Fruit fly (Drosophila melanogaster) whole organism, embryonic: ENCODE measurements around the gene Eip75B.

Experiments used
- Atf-2 ChIP-seq: fragments of 200-800 bp; sonication (Bioruptor generic); optimal IDR thresholded peaks from 2 replicates; lab custom pipeline; 2016; ENCODE audit warnings: missing biosample characterization, missing genetic modification characterization
- B-H1 ChIP-seq: fragments of 200-800 bp; sonication (Bioruptor generic); IDR thresholded peaks from 3 replicates; pipeline ENCODE4 v1.3.6; 2022; ENCODE audit warnings: missing biosample characterization, missing genetic modification characterization
- BEAF-32 ChIP-seq: fragments of 200-800 bp; sonication (Bioruptor generic); optimal IDR thresholded peaks from 3 replicates; lab custom pipeline; 2017; ENCODE audit warnings: missing biosample characterization, missing genetic modification characterization, mild to moderate bottlenecking, moderate library complexity, missing genetic modification reagents
- Bgb ChIP-seq: fragments of 200-800 bp; sonication (Bioruptor generic); IDR thresholded peaks from 2 replicates; pipeline ENCODE4 v1.3.6; 2022; ENCODE audit warnings: missing biosample characterization, missing genetic modification characterization; ENCODE audit not compliant: partially characterized antibody
- CG1024 ChIP-seq: fragments of 200-800 bp; sonication (Bioruptor generic); IDR thresholded peaks from 2 replicates; pipeline ENCODE4 v1.3.6; 2022; ENCODE audit warnings: missing biosample characterization, missing genetic modification characterization
- CG10274 ChIP-seq: fragments of 200-800 bp; sonication (Bioruptor generic); optimal IDR thresholded peaks from 3 replicates; lab custom pipeline; 2017; ENCODE audit warnings: missing biosample characterization, mild to moderate bottlenecking, missing genetic modification characterization
- CG10321 ChIP-seq: fragments of 200-800 bp; sonication (Bioruptor generic); IDR thresholded peaks from 2 replicates; pipeline ENCODE4 v1.3.6; 2022; ENCODE audit warnings: missing biosample characterization, missing genetic modification characterization
- CG11560 ChIP-seq: fragments of 200-800 bp; sonication (Bioruptor generic); IDR thresholded peaks from 3 replicates; pipeline ENCODE4 v1.3.6; 2022; ENCODE audit warnings: missing biosample characterization, missing genetic modification characterization
- CG12155 ChIP-seq: fragments of 200-800 bp; sonication (Bioruptor generic); optimal IDR thresholded peaks from 3 replicates; lab custom pipeline; 2016; ENCODE audit warnings: missing biosample characterization, missing genetic modification characterization
- CG13123 ChIP-seq: fragments of 200-800 bp; sonication (Bioruptor generic); optimal IDR thresholded peaks from 2 replicates; lab custom pipeline; 2016; ENCODE audit warnings: missing biosample characterization, missing genetic modification characterization
- CG15479 ChIP-seq: fragments of 200-800 bp; sonication (Bioruptor generic); optimal IDR thresholded peaks from 3 replicates; lab custom pipeline; 2019; ENCODE audit warnings: missing biosample characterization, mild to moderate bottlenecking, missing genetic modification characterization, moderate library complexity
- CG15696 ChIP-seq: fragments of 200-800 bp; sonication (Bioruptor generic); optimal IDR thresholded peaks from 2 replicates; lab custom pipeline; 2019; ENCODE audit warnings: missing biosample characterization, mild to moderate bottlenecking, missing genetic modification characterization, moderate library complexity
- CG17186 ChIP-seq: fragments of 200-800 bp; sonication (Bioruptor generic); optimal IDR thresholded peaks from 3 replicates; lab custom pipeline; 2017; ENCODE audit warnings: missing biosample characterization, missing genetic modification reagents, missing genetic modification characterization
- CG17612 ChIP-seq: fragments of 200-800 bp; sonication (Bioruptor generic); IDR thresholded peaks from 2 replicates; pipeline ENCODE4 v1.3.6; 2022; ENCODE audit warnings: missing biosample characterization, missing genetic modification characterization
- CG1832 ChIP-seq: fragments of 200-800 bp; sonication (Bioruptor generic); optimal IDR thresholded peaks from 2 replicates; lab custom pipeline; 2017; ENCODE audit warnings: missing biosample characterization, mild to moderate bottlenecking, missing genetic modification characterization, inconsistent platforms
- CG2116 ChIP-seq: fragments of 200-800 bp; sonication (Bioruptor generic); optimal IDR thresholded peaks from 3 replicates; lab custom pipeline; 2018; ENCODE audit warnings: missing biosample characterization, mild to moderate bottlenecking, missing genetic modification characterization
- CG2712 ChIP-seq: fragments of 200-800 bp; optimal IDR thresholded peaks from 3 replicates; lab custom pipeline; 2019; ENCODE audit warnings: missing biosample characterization, mild to moderate bottlenecking, missing genetic modification characterization, moderate library complexity
- CG2875 ChIP-seq: fragments of 200-800 bp; sonication (Bioruptor generic); optimal IDR thresholded peaks from 2 replicates; lab custom pipeline; 2017; ENCODE audit warnings: missing biosample characterization, mild to moderate bottlenecking, missing genetic modification characterization, missing genetic modification reagents
- CG31441 ChIP-seq: fragments of 200-800 bp; sonication (Bioruptor generic); IDR thresholded peaks from 2 replicates; pipeline ENCODE4 v1.3.6; 2022; ENCODE audit warnings: missing biosample characterization, missing genetic modification characterization
- CG34376 ChIP-seq: fragments of 200-800 bp; sonication (Bioruptor generic); optimal IDR thresholded peaks from 2 replicates; lab custom pipeline; 2018; ENCODE audit warnings: missing biosample characterization, mild to moderate bottlenecking, missing genetic modification characterization
- CG4424 ChIP-seq: fragments of 200-800 bp; sonication (Bioruptor generic); optimal IDR thresholded peaks from 3 replicates; lab custom pipeline; 2016; ENCODE audit warnings: missing biosample characterization, missing genetic modification characterization
- CG4707 ChIP-seq: fragments of 200-800 bp; sonication (Bioruptor generic); optimal IDR thresholded peaks from 2 replicates; lab custom pipeline; 2018; ENCODE audit warnings: missing biosample characterization, mild to moderate bottlenecking, missing genetic modification characterization, moderate library complexity
- CG7556 ChIP-seq: fragments of 200-800 bp; sonication (Bioruptor generic); optimal IDR thresholded peaks from 2 replicates; lab custom pipeline; 2017; ENCODE audit warnings: missing biosample characterization, mild to moderate bottlenecking, missing genetic modification characterization
- Chrac-16 ChIP-seq: fragments of 200-800 bp; sonication (Bioruptor generic); optimal IDR thresholded peaks from 3 replicates; lab custom pipeline; 2016; ENCODE audit warnings: missing biosample characterization, missing genetic modification characterization
- D19A ChIP-seq: fragments of 200-800 bp; optimal IDR thresholded peaks from 3 replicates; lab custom pipeline; 2019; ENCODE audit warnings: missing biosample characterization, mild to moderate bottlenecking, missing genetic modification characterization, moderate library complexity
- Dp ChIP-seq: fragments of 200-800 bp; sonication (Bioruptor generic); optimal IDR thresholded peaks from 2 replicates; lab custom pipeline; 2018; ENCODE audit warnings: missing biosample characterization, mild to moderate bottlenecking, missing genetic modification characterization, moderate library complexity
- ERR ChIP-seq: fragments of 200-800 bp; sonication (Bioruptor generic); optimal IDR thresholded peaks from 2 replicates; lab custom pipeline; 2016; ENCODE audit warnings: missing biosample characterization, missing genetic modification characterization
- Mad ChIP-seq: fragments of 200-800 bp; sonication (Bioruptor generic); optimal IDR thresholded peaks from 2 replicates; lab custom pipeline; 2016; ENCODE audit warnings: missing biosample characterization, missing genetic modification characterization
- Myb ChIP-seq: fragments of 200-800 bp; sonication (Bioruptor generic); optimal IDR thresholded peaks from 2 replicates; lab custom pipeline; 2016; ENCODE audit warnings: missing biosample characterization, missing genetic modification characterization
- NC2α ChIP-seq: fragments of 200-800 bp; sonication (Bioruptor generic); optimal IDR thresholded peaks from 2 replicates; lab custom pipeline; 2016; ENCODE audit warnings: missing biosample characterization, missing genetic modification characterization
- Nf-YB ChIP-seq: fragments of 200-800 bp; sonication (Bioruptor generic); optimal IDR thresholded peaks from 3 replicates; lab custom pipeline; 2019; ENCODE audit warnings: missing biosample characterization, mild to moderate bottlenecking, missing genetic modification characterization, moderate library complexity
- Rx ChIP-seq: fragments of 200-800 bp; sonication (Bioruptor generic); IDR thresholded peaks from 2 replicates; pipeline ENCODE4 v1.3.6; 2022; ENCODE audit warnings: missing biosample characterization, missing genetic modification characterization
- Sin3A ChIP-seq: fragments of >200 bp; optimal IDR thresholded peaks from 2 replicates; lab custom pipeline; 2018
- Spps ChIP-seq: fragments of 200-800 bp; sonication (Bioruptor generic); optimal IDR thresholded peaks from 2 replicates; lab custom pipeline; 2018; ENCODE audit warnings: missing biosample characterization, mild to moderate bottlenecking, missing genetic modification characterization
- Trl ChIP-seq, 3 experiments: fragments of >200 bp in 2 of 3; fragments of 200-800 bp in 1 of 3; sonication (Bioruptor generic) in 1 of 3; optimal IDR thresholded peaks; 2 replicates in 1 of 3; 3 replicates in 2 of 3; lab custom pipeline; 2016 to 2017; ENCODE audit warnings: missing biosample characterization in 1 of 3, missing genetic modification characterization in 1 of 3
- btn ChIP-seq: fragments of 200-800 bp; sonication (Bioruptor generic); optimal IDR thresholded peaks from 2 replicates; lab custom pipeline; 2016; ENCODE audit warnings: missing biosample characterization, missing genetic modification characterization
- cad ChIP-seq: fragments of >200 bp; optimal IDR thresholded peaks from 2 replicates; lab custom pipeline; 2017; ENCODE audit warnings: missing biosample characterization, missing genetic modification characterization
- caup ChIP-seq: fragments of 200-800 bp; sonication (Bioruptor generic); optimal IDR thresholded peaks from 3 replicates; lab custom pipeline; 2017; ENCODE audit warnings: missing biosample characterization, mild to moderate bottlenecking, missing genetic modification characterization, moderate library complexity; ENCODE audit not compliant: severe bottlenecking
- danr ChIP-seq: fragments of 200-800 bp; sonication (Bioruptor generic); IDR thresholded peaks from 2 replicates; pipeline ENCODE4 v1.3.6; 2022; ENCODE audit warnings: missing biosample characterization, missing genetic modification characterization
- hb ChIP-seq: fragments of 200-800 bp; sonication (Bioruptor generic); IDR thresholded peaks from 3 replicates; pipeline ENCODE4 v1.3.6; 2022; ENCODE audit warnings: missing biosample characterization, missing genetic modification characterization; ENCODE audit not compliant: partially characterized antibody
- jing ChIP-seq: fragments of 200-800 bp; sonication (Bioruptor generic); optimal IDR thresholded peaks from 2 replicates; lab custom pipeline; 2018; ENCODE audit warnings: missing biosample characterization, mild to moderate bottlenecking, missing genetic modification characterization
- lbe ChIP-seq: fragments of 200-800 bp; sonication (Bioruptor generic); optimal IDR thresholded peaks from 2 replicates; lab custom pipeline; 2016; ENCODE audit warnings: missing biosample characterization, mild to moderate bottlenecking, missing genetic modification characterization
- nom ChIP-seq: fragments of 200-800 bp; sonication (Bioruptor generic); optimal IDR thresholded peaks from 2 replicates; lab custom pipeline; 2017; ENCODE audit warnings: missing biosample characterization, missing genetic modification characterization, mild to moderate bottlenecking, moderate library complexity, missing genetic modification reagents
- oc ChIP-seq: fragments of 200-800 bp; sonication (Bioruptor generic); optimal IDR thresholded peaks from 2 replicates; lab custom pipeline; 2018; ENCODE audit warnings: missing biosample characterization, mild to moderate bottlenecking, missing genetic modification characterization, moderate library complexity
- peb ChIP-seq: fragments of 200-800 bp; sonication (Bioruptor generic); IDR thresholded peaks from 2 replicates; pipeline ENCODE4 v1.3.6; 2022; ENCODE audit warnings: missing biosample characterization, missing genetic modification characterization
- pros ChIP-seq: fragments of 200-800 bp; sonication (Bioruptor generic); optimal IDR thresholded peaks from 3 replicates; lab custom pipeline; 2019; ENCODE audit warnings: missing biosample characterization, mild to moderate bottlenecking, missing genetic modification characterization, moderate library complexity
- row ChIP-seq: fragments of 200-800 bp; sonication (Bioruptor generic); IDR thresholded peaks from 3 replicates; pipeline ENCODE4 v1.3.6; 2022; ENCODE audit warnings: missing biosample characterization, missing genetic modification characterization
- sqz ChIP-seq: fragments of 200-800 bp; sonication (Bioruptor generic); optimal IDR thresholded peaks from 3 replicates; lab custom pipeline; 2018; ENCODE audit warnings: missing biosample characterization, mild to moderate bottlenecking, missing genetic modification characterization
- ssp ChIP-seq: fragments of 200-800 bp; sonication (Bioruptor generic); IDR thresholded peaks from 2 replicates; pipeline ENCODE4 v1.3.6; 2022; ENCODE audit warnings: missing biosample characterization, missing genetic modification characterization
- ttk ChIP-seq: fragments of 200-800 bp; sonication (Bioruptor generic); IDR thresholded peaks from 2 replicates; pipeline ENCODE4 v2.1.2; 2022; ENCODE audit warnings: missing biosample characterization, missing genetic modification characterization
- wdn ChIP-seq: fragments of 200-800 bp; sonication (Bioruptor generic); IDR thresholded peaks from 2 replicates; pipeline ENCODE4 v1.3.6; 2022; ENCODE audit warnings: missing biosample characterization, missing genetic modification characterization
- zfh2 ChIP-seq: fragments of 200-800 bp; sonication (Bioruptor generic); optimal IDR thresholded peaks from 2 replicates; lab custom pipeline; 2016; ENCODE audit warnings: missing biosample characterization, missing genetic modification characterization

The Eip75B gene

dm6 chr3L:17993269-17993668 is 71.2 kb downstream of the Eip75B start (continued):
- TF ChIP-seq CG15696 (peak; percentile 41), CG31441 (GFP tag; lab: Robert Waterston, UW) (no peak), Trl (optimal IDR thresholded peaks at IDR 0.05; lab: Kevin White, UChicago) (peak; percentile 9 to 39), Trl (GFP tag; optimal IDR thresholded peaks at IDR 0.05; lab: Kevin White, UChicago) (no peak), sqz (no peak), CG4707 (GFP tag; lab: Kevin White, UChicago) (no peak), Bgb (GFP tag; lab: Robert Waterston, UW) (no peak), cad (GFP tag; lab: Kevin White, UChicago) (no peak), jing (GFP tag; lab: Kevin White, UChicago) (no peak), CG15479 (GFP tag; lab: Kevin White, UChicago) (no peak), CG1024 (0 out of 2 replicates have a peak, but pooled peaks have one; percentile 4), B-H1 (GFP tag; lab: Robert Waterston, UW) (no peak), oc (no peak), pros (GFP tag; lab: Kevin White, UChicago) (no peak), CG2875 (peak; percentile 10), wdn (GFP tag; lab: Robert Waterston, UW) (no peak), ERR (GFP tag; lab: Kevin White, UChicago) (no peak), Spps (tag; lab: Kevin White, UChicago) (peak; percentile 65), hb (GFP tag; lab: Robert Waterston, UW) (no peak), CG2116 (no peak), CG10274 (GFP tag; lab: Kevin White, UChicago) (no peak), CG12155 (GFP tag; lab: Kevin White, UChicago) (no peak), NC2α (GFP tag; lab: Kevin White, UChicago) (no peak), CG10321 (GFP tag; lab: Robert Waterston, UW) (no peak), CG2712 (tag; lab: Kevin White, UChicago) (peak; percentile 36), CG7556 (GFP tag; lab: Kevin White, UChicago) (no peak), peb (no peak), lbe (GFP tag; lab: Kevin White, UChicago) (no peak), row (GFP tag; lab: Robert Waterston, UW) (no peak), BEAF-32 (no peak), Dp (GFP tag; lab: Kevin White, UChicago) (no peak), CG17612 (no peak), Rx (GFP tag; lab: Robert Waterston, UW) (no peak), D19A (tag; lab: Kevin White, UChicago) (no peak), Myb (GFP tag; lab: Kevin White, UChicago) (no peak), btn (GFP tag; lab: Kevin White, UChicago) (peak; percentile 37), ssp (GFP tag; lab: Robert Waterston, UW) (no peak), Chrac-16 (GFP tag; lab: Kevin White, UChicago) (no peak), CG13123 (GFP tag; lab: Kevin White, UChicago) (peak; percentile 20), CG17186 (no peak), CG4424 (GFP tag; lab: Kevin White, UChicago) (no peak), CG11560 (no peak), Atf-2 (no peak), zfh2 (no peak), CG34376 (no peak), nom (no peak), Nf-YB (GFP tag; lab: Kevin White, UChicago) (no peak), Mad (GFP tag; lab: Kevin White, UChicago) (no peak), caup (GFP tag; lab: Kevin White, UChicago) (no peak), CG1832 (GFP tag; lab: Kevin White, UChicago) (no peak), Sin3A (lab: Kevin White, UChicago) (no peak), danr (no peak), ttk (GFP tag; lab: Robert Waterston, UW) (no peak)
